Worm (Caenorhabditis elegans) whole organism, L1 larva: ENCODE data around the gene F45D3.4.
A peak's percentile ranks its signal among the peaks of the same experiment; 100 is the strongest.

ENCODE experiments used
- C34B4.2 ChIP-seq: sonication (generic microtip); optimal IDR thresholded peaks from 2 replicates; lab custom pipeline; 2017; ENCODE audit warnings: mild to moderate bottlenecking, missing genetic modification characterization, missing compliant biosample characterization
- aha-1 ChIP-seq: fragments of 150-350 bp; optimal IDR thresholded peaks from 2 replicates; lab custom pipeline; 2014; ENCODE audit warnings: missing biosample characterization, missing genetic modification characterization
- blmp-1 ChIP-seq: fragments of 150-350 bp; optimal IDR thresholded peaks from 2 replicates; lab custom pipeline; 2014; ENCODE audit warnings: missing biosample characterization, missing genetic modification characterization
- ceh-63 ChIP-seq: fragments of 200-800 bp; sonication (Bioruptor generic); optimal IDR thresholded peaks from 2 replicates; lab custom pipeline; 2018; ENCODE audit warnings: mild to moderate bottlenecking, missing genetic modification characterization, missing compliant biosample characterization
- ceh-8 ChIP-seq: fragments of 200-800 bp; sonication (Bioruptor generic); optimal IDR thresholded peaks from 2 replicates; lab custom pipeline; 2018; ENCODE audit warnings: mild to moderate bottlenecking, missing genetic modification characterization, moderate library complexity, missing compliant biosample characterization
- ceh-82 ChIP-seq, 3 experiments: fragments of 150-350 bp in 1 of 3; sonication (generic microtip) in 2 of 3; optimal IDR thresholded peaks; 2 replicates each; lab custom pipeline; 2014 to 2017; ENCODE audit warnings: missing biosample characterization in 3 of 3, missing genetic modification characterization in 3 of 3
- dsc-1 ChIP-seq: sonication (generic microtip); optimal IDR thresholded peaks from 2 replicates; lab custom pipeline; 2016; ENCODE audit warnings: mild to moderate bottlenecking, missing genetic modification characterization, missing compliant biosample characterization
- efl-1 ChIP-seq, 4 experiments: fragments of 150-350 bp; optimal IDR thresholded peaks in 3 of 4; peaks in 1 of 4; 1 replicate in 1 of 4; 2 replicates in 3 of 4; lab custom pipeline; 2014; ENCODE audit warnings: missing biosample characterization in 2 of 4, missing genetic modification characterization in 2 of 4, missing genetic modification reagents in 2 of 4
- efl-3 ChIP-seq: fragments of 200-800 bp; sonication (Bioruptor generic); optimal IDR thresholded peaks from 2 replicates; lab custom pipeline; 2018; ENCODE audit warnings: mild to moderate bottlenecking, missing genetic modification characterization, missing compliant biosample characterization
- egl-13 ChIP-seq: sonication (generic microtip); optimal IDR thresholded peaks from 2 replicates; lab custom pipeline; 2016; ENCODE audit warnings: missing genotype, missing genetic modification reagents, missing genetic modification characterization, missing compliant biosample characterization
- fkh-8 ChIP-seq: sonication (generic microtip); optimal IDR thresholded peaks from 2 replicates; lab custom pipeline; 2016; ENCODE audit warnings: mild to moderate bottlenecking, missing genetic modification characterization, missing compliant biosample characterization
- fos-1 ChIP-seq: fragments of 150-350 bp; optimal IDR thresholded peaks from 2 replicates; lab custom pipeline; 2014; ENCODE audit warnings: missing biosample characterization, missing genetic modification characterization
- isw-1 ChIP-seq: fragments of 200-800 bp; sonication (Bioruptor generic); IDR thresholded peaks from 2 replicates; pipeline ENCODE4 v1.3.6; 2022; ENCODE audit warnings: missing genetic modification characterization, missing compliant biosample characterization
- jun-1 ChIP-seq: fragments of 150-350 bp; optimal IDR thresholded peaks from 2 replicates; lab custom pipeline; 2014; ENCODE audit warnings: missing biosample characterization, missing genetic modification reagents, missing genetic modification characterization
- lin-13 ChIP-seq: fragments of 150-350 bp; optimal IDR thresholded peaks from 2 replicates; lab custom pipeline; 2014; ENCODE audit warnings: missing biosample characterization, missing genetic modification reagents, missing genetic modification characterization
- lin-14 ChIP-seq: fragments of 200-800 bp; sonication (Bioruptor generic); optimal IDR thresholded peaks from 2 replicates; lab custom pipeline; 2018; ENCODE audit warnings: mild to moderate bottlenecking, missing genetic modification characterization, moderate library complexity, missing compliant biosample characterization
- lin-15B ChIP-seq: fragments of 150-350 bp; sonication (generic microtip); optimal IDR thresholded peaks from 3 replicates; lab custom pipeline; 2014; ENCODE audit warnings: missing biosample characterization, missing genetic modification characterization
- lin-39 ChIP-seq: fragments of 150-350 bp; optimal IDR thresholded peaks from 2 replicates; lab custom pipeline; 2014; ENCODE audit warnings: missing biosample characterization, missing genetic modification reagents, missing genetic modification characterization
- lir-3 ChIP-seq: sonication (generic microtip); optimal IDR thresholded peaks from 2 replicates; lab custom pipeline; 2016; ENCODE audit warnings: mild to moderate bottlenecking, missing genetic modification characterization, moderate library complexity, missing compliant biosample characterization; ENCODE audit not compliant: poor library complexity
- lsy-2 ChIP-seq, 2 experiments: fragments of 150-350 bp; optimal IDR thresholded peaks; 2 replicates each; lab custom pipeline; 2014; ENCODE audit warnings: missing biosample characterization in 2 of 2, missing genetic modification characterization in 2 of 2
- mdl-1 ChIP-seq, 2 experiments: fragments of 150-350 bp; optimal IDR thresholded peaks; 2 replicates each; lab custom pipeline; 2014 to 2017; ENCODE audit warnings: missing biosample characterization in 2 of 2, missing genetic modification characterization in 2 of 2, inconsistent platforms in 1 of 2
- mep-1 ChIP-seq: fragments of 150-350 bp; optimal IDR thresholded peaks from 2 replicates; lab custom pipeline; 2014; ENCODE audit warnings: missing biosample characterization, missing genetic modification characterization
- nhr-11 ChIP-seq: fragments of 150-350 bp; optimal IDR thresholded peaks from 2 replicates; lab custom pipeline; 2014; ENCODE audit warnings: missing biosample characterization, missing genetic modification characterization
- nhr-12 ChIP-seq: sonication (generic microtip); optimal IDR thresholded peaks from 2 replicates; lab custom pipeline; 2017; ENCODE audit warnings: missing biosample characterization, missing genetic modification characterization
- nhr-19 ChIP-seq: fragments of 200-800 bp; sonication (Bioruptor generic); conservative IDR thresholded peaks from 2 replicates; pipeline ENCODE4 v1.3.6; 2022; ENCODE audit warnings: missing genetic modification characterization, missing compliant biosample characterization
- nhr-20 ChIP-seq: sonication (generic microtip); optimal IDR thresholded peaks from 2 replicates; lab custom pipeline; 2016; ENCODE audit warnings: mild to moderate bottlenecking, missing genetic modification characterization, missing compliant biosample characterization
- nhr-237 ChIP-seq: fragments of 150-350 bp; optimal IDR thresholded peaks from 2 replicates; lab custom pipeline; 2014; ENCODE audit warnings: missing biosample characterization, missing genetic modification characterization
- nhr-47 ChIP-seq: sonication (generic microtip); optimal IDR thresholded peaks from 2 replicates; lab custom pipeline; 2016; ENCODE audit warnings: mild to moderate bottlenecking, missing genetic modification characterization, moderate library complexity, missing compliant biosample characterization
- pax-3 ChIP-seq: fragments of 200-800 bp; sonication (Bioruptor generic); optimal IDR thresholded peaks from 2 replicates; lab custom pipeline; 2018; ENCODE audit warnings: mild to moderate bottlenecking, missing genetic modification characterization, moderate library complexity, missing compliant biosample characterization
- snu-23 ChIP-seq: sonication (generic microtip); optimal IDR thresholded peaks from 2 replicates; lab custom pipeline; 2016; ENCODE audit warnings: missing genetic modification characterization, missing compliant biosample characterization
- sox-4 ChIP-seq: sonication (generic microtip); optimal IDR thresholded peaks from 2 replicates; lab custom pipeline; 2016; ENCODE audit warnings: missing genetic modification characterization, missing compliant biosample characterization
- sptf-1 ChIP-seq: fragments of 150-350 bp; optimal IDR thresholded peaks from 2 replicates; lab custom pipeline; 2014; ENCODE audit warnings: missing biosample characterization, missing genetic modification characterization
- sup-37 ChIP-seq: fragments of 200-800 bp; sonication (Bioruptor generic); optimal IDR thresholded peaks from 2 replicates; lab custom pipeline; 2018; ENCODE audit warnings: mild to moderate bottlenecking, missing genetic modification characterization, missing compliant biosample characterization
- swsn-7 ChIP-seq: sonication (generic microtip); optimal IDR thresholded peaks from 2 replicates; lab custom pipeline; 2016; ENCODE audit warnings: missing genetic modification characterization, missing compliant biosample characterization
- tbx-2 ChIP-seq: sonication (generic microtip); optimal IDR thresholded peaks from 2 replicates; lab custom pipeline; 2016; ENCODE audit warnings: missing genetic modification characterization, missing compliant biosample characterization
- tlp-1 ChIP-seq: fragments of 150-350 bp; optimal IDR thresholded peaks from 2 replicates; lab custom pipeline; 2014; ENCODE audit warnings: missing biosample characterization, missing genetic modification characterization
- unc-130 ChIP-seq: fragments of 150-350 bp; optimal IDR thresholded peaks from 2 replicates; lab custom pipeline; 2017; ENCODE audit warnings: missing biosample characterization, missing genetic modification characterization, inconsistent platforms
- unc-30 ChIP-seq: sonication (generic microtip); optimal IDR thresholded peaks from 2 replicates; lab custom pipeline; 2017; ENCODE audit warnings: missing biosample characterization, missing genetic modification characterization
- unc-62 ChIP-seq: fragments of 150-350 bp; optimal IDR thresholded peaks from 2 replicates; lab custom pipeline; 2014; ENCODE audit warnings: missing biosample characterization, missing genetic modification reagents, missing genetic modification characterization
- unc-86 ChIP-seq: sonication (generic microtip); optimal IDR thresholded peaks from 2 replicates; lab custom pipeline; 2016; ENCODE audit warnings: missing genetic modification characterization, missing compliant biosample characterization
- unc-98 ChIP-seq: fragments of 200-800 bp; sonication (Bioruptor generic); IDR thresholded peaks from 2 replicates; pipeline ENCODE4 v1.3.6; 2022; ENCODE audit warnings: missing genetic modification characterization, missing compliant biosample characterization
- vab-15 ChIP-seq: sonication (generic microtip); optimal IDR thresholded peaks from 2 replicates; lab custom pipeline; 2017; ENCODE audit warnings: missing genotype, mild to moderate bottlenecking, missing genetic modification characterization, missing compliant biosample characterization
- ztf-11 ChIP-seq, 2 experiments: sonication (generic microtip); optimal IDR thresholded peaks; 2 replicates each; lab custom pipeline; 2016 to 2017; ENCODE audit warnings: missing genetic modification characterization in 2 of 2, missing biosample characterization in 1 of 2, missing compliant biosample characterization in 1 of 2

The F45D3.4 gene

DNA sequence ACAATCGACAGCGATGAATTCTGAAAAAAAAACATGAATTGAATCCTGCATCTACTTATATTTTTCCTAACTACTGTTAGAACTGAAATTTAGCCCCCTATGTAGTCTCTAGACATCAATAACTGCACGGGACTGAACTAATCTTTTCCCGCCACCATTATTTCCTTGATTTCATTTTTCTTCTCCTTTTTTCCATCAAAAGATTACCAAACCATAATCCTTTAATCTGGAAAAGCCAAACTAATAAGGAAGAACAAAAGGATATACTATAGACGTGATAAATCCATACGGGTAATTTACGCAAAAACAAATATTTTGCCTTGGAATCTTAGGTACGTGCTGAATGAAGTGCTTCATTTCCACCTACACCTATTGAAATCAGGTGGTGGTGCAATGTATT is 14.3 kb upstream of the F45D3.4 start:
- TF ChIP-seq pax-3 (peak; percentile 68), ceh-8 (GFP tag; lab: Kevin White, UChicago) (no peak), dsc-1 (peak; percentile 80), sox-4 (peak; percentile 33)

DNA sequence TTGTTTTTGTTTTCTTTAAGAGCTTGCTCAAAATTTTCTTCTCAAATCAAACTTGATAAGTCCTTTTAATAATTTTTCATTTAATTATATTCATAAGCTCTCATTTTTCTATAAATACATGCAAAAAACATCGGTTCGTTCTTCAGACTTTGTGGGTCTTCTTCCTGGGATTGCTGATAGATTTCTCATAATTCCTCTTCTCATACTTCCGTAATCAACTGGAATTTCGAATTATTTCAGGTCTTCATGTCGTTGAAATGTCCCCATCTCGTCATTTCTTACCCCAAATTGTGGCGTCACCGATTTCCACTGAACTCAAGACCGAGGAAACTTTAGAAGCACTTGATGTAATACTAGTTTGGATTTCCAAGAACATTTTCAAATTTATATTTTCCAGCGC is 11.9 kb upstream of the F45D3.4 start:
- TF ChIP-seq C34B4.2, result no peak
- no peak for TF ChIP-seq snu-23 (GFP tag; lab: Kevin White, UChicago)
- no peak for TF ChIP-seq egl-13
- TF ChIP-seq mdl-1 (tag; optimal IDR thresholded peaks at IDR 0.05; lab: Kevin White, UChicago), result no peak
- no peak for TF ChIP-seq sup-37 (GFP tag; lab: Kevin White, UChicago)
- no peak for TF ChIP-seq ztf-11 (tag; optimal IDR thresholded peaks at IDR 0.05; lab: Kevin White, UChicago)
- no peak for TF ChIP-seq ceh-8 (GFP tag; lab: Kevin White, UChicago)
- no peak for TF ChIP-seq efl-3 (GFP tag; lab: Kevin White, UChicago)
- TF ChIP-seq unc-130 (tag; lab: Kevin White, UChicago), result no peak
- no peak for TF ChIP-seq lin-39 (tag; lab: Kevin White, UChicago)
- no peak for TF ChIP-seq nhr-20 (tag; lab: Kevin White, UChicago)
- TF ChIP-seq tbx-2 (tag; lab: Kevin White, UChicago), result no peak
- no peak for TF ChIP-seq swsn-7 (tag; lab: Kevin White, UChicago)
- TF ChIP-seq unc-62, result no peak
- peak; percentile 31 for TF ChIP-seq fkh-8 (tag; lab: Kevin White, UChicago)
- TF ChIP-seq jun-1 (tag; lab: Kevin White, UChicago), result no peak
- no peak for TF ChIP-seq blmp-1 (tag; lab: Kevin White, UChicago)
- TF ChIP-seq lsy-2 (tag; optimal IDR thresholded peaks at IDR 0.05; lab: Kevin White, UChicago), result no peak
- TF ChIP-seq lin-14 (GFP tag; lab: Kevin White, UChicago), result no peak
- no peak for TF ChIP-seq unc-98 (GFP tag; lab: Robert Waterston, UW)
- no peak for TF ChIP-seq nhr-237 (tag; lab: Kevin White, UChicago)
- TF ChIP-seq dsc-1, result peak; percentile 78
- no peak for TF ChIP-seq unc-86
- no peak for TF ChIP-seq nhr-11 (tag; lab: Kevin White, UChicago)
- no peak for TF ChIP-seq sptf-1 (tag; lab: Kevin White, UChicago)
- TF ChIP-seq pax-3, result peak; percentile 84
- TF ChIP-seq ceh-63 (GFP tag; lab: Kevin White, UChicago), result no peak
- no peak for TF ChIP-seq nhr-12 (tag; lab: Kevin White, UChicago)
- no peak for TF ChIP-seq vab-15 (tag; lab: Kevin White, UChicago)
- no peak for TF ChIP-seq unc-30 (tag; lab: Kevin White, UChicago)
- no peak for TF ChIP-seq tlp-1 (tag; lab: Kevin White, UChicago)
- TF ChIP-seq ceh-82 (tag; optimal IDR thresholded peaks at IDR 0.05; lab: Kevin White, UChicago), result no peak
- TF ChIP-seq lin-13 (GFP tag; lab: Kevin White, UChicago), result no peak
- peak; percentile 15 for TF ChIP-seq sox-4
- no peak for TF ChIP-seq efl-1 (optimal IDR thresholded peaks at IDR 0.05; lab: Kevin White, UChicago)
- no peak for TF ChIP-seq efl-1 (GFP tag; optimal IDR thresholded peaks at IDR 0.05 in 1 of 2; lab: Kevin White, UChicago)
- TF ChIP-seq lin-15B (tag; lab: Kevin White, UChicago), result no peak
- TF ChIP-seq nhr-47, result peak; percentile 10
- TF ChIP-seq lir-3, result no peak
- TF ChIP-seq isw-1 (GFP tag; lab: Robert Waterston, UW), result no peak
- no peak for TF ChIP-seq fos-1 (tag; lab: Kevin White, UChicago)
- no peak for TF ChIP-seq aha-1 (tag; lab: Kevin White, UChicago)
- no peak for TF ChIP-seq nhr-19 (GFP tag; lab: Robert Waterston, UW)
- TF ChIP-seq mep-1, result no peak
